Fruit fly (Drosophila melanogaster) whole organism, embryonic: Measurements from ENCODE around the gene kay.
A peak's percentile ranks its signal among the peaks of the same experiment; 100 is the strongest.

ENCODE experiments used
- Adf1 ChIP-seq: fragments of 200-800 bp; sonication (Bioruptor generic); IDR thresholded peaks from 2 replicates; pipeline ENCODE4 v1.3.6; 2022; ENCODE audit warnings: missing biosample characterization, missing genetic modification characterization
- BtbVII ChIP-seq: fragments of 200-800 bp; sonication (Bioruptor generic); optimal IDR thresholded peaks from 3 replicates; lab custom pipeline; 2017; ENCODE audit warnings: missing biosample characterization, mild to moderate bottlenecking, missing genetic modification characterization
- CG10565 ChIP-seq: fragments of 200-800 bp; sonication (Bioruptor generic); optimal IDR thresholded peaks from 3 replicates; lab custom pipeline; 2016; ENCODE audit warnings: missing biosample characterization, mild to moderate bottlenecking, missing genetic modification characterization
- CG10979 ChIP-seq: fragments of 200-800 bp; sonication (Bioruptor generic); optimal IDR thresholded peaks from 2 replicates; lab custom pipeline; 2018; ENCODE audit warnings: missing biosample characterization, mild to moderate bottlenecking, missing genetic modification characterization, moderate library complexity
- CG12391 ChIP-seq: fragments of 200-800 bp; sonication (Bioruptor generic); optimal IDR thresholded peaks from 3 replicates; lab custom pipeline; 2018; ENCODE audit warnings: missing biosample characterization, mild to moderate bottlenecking, missing genetic modification characterization, moderate library complexity
- CG13287 ChIP-seq: fragments of 200-800 bp; sonication (Bioruptor generic); IDR thresholded peaks from 2 replicates; pipeline ENCODE4 v1.3.6; 2022; ENCODE audit warnings: missing biosample characterization, missing genetic modification characterization; ENCODE audit not compliant: partially characterized antibody
- CG14441 ChIP-seq: fragments of 200-800 bp; sonication (Bioruptor generic); IDR thresholded peaks from 2 replicates; pipeline ENCODE4 v1.3.6; 2022; ENCODE audit warnings: missing biosample characterization, missing genetic modification characterization
- CG15011 ChIP-seq: fragments of 200-800 bp; sonication (Bioruptor generic); optimal IDR thresholded peaks from 3 replicates; lab custom pipeline; 2018; ENCODE audit warnings: missing biosample characterization, mild to moderate bottlenecking, missing genetic modification characterization
- CG15479 ChIP-seq: fragments of 200-800 bp; sonication (Bioruptor generic); optimal IDR thresholded peaks from 3 replicates; lab custom pipeline; 2019; ENCODE audit warnings: missing biosample characterization, mild to moderate bottlenecking, missing genetic modification characterization, moderate library complexity
- CG17802 ChIP-seq: fragments of 200-800 bp; sonication (Bioruptor generic); optimal IDR thresholded peaks from 2 replicates; lab custom pipeline; 2018; ENCODE audit warnings: missing biosample characterization, mild to moderate bottlenecking, missing genetic modification characterization, moderate library complexity
- CG2120 ChIP-seq: fragments of 200-800 bp; sonication (Bioruptor generic); optimal IDR thresholded peaks from 3 replicates; lab custom pipeline; 2016; ENCODE audit warnings: missing biosample characterization, missing genetic modification characterization
- CG32532 ChIP-seq: fragments of 200-800 bp; sonication (Bioruptor generic); IDR thresholded peaks from 2 replicates; pipeline ENCODE4 v1.3.6; 2022; ENCODE audit warnings: missing biosample characterization, missing genetic modification characterization
- CG32772 ChIP-seq: fragments of 200-800 bp; sonication (Bioruptor generic); IDR thresholded peaks from 2 replicates; pipeline ENCODE4 v1.3.6; 2022; ENCODE audit warnings: missing biosample characterization, missing genetic modification characterization
- CG34422 ChIP-seq: fragments of 200-800 bp; sonication (Bioruptor generic); IDR thresholded peaks from 3 replicates; pipeline ENCODE4 v1.3.6; 2022; ENCODE audit warnings: missing biosample characterization, missing genetic modification characterization
- CG4328 ChIP-seq: fragments of 200-800 bp; sonication (Bioruptor generic); optimal IDR thresholded peaks from 3 replicates; lab custom pipeline; 2017; ENCODE audit warnings: missing biosample characterization, missing genetic modification reagents, missing genetic modification characterization
- CG4707 ChIP-seq: fragments of 200-800 bp; sonication (Bioruptor generic); optimal IDR thresholded peaks from 2 replicates; lab custom pipeline; 2018; ENCODE audit warnings: missing biosample characterization, mild to moderate bottlenecking, missing genetic modification characterization, moderate library complexity
- CG4730 ChIP-seq: fragments of 200-800 bp; sonication (Bioruptor generic); IDR thresholded peaks from 2 replicates; pipeline ENCODE4 v1.3.6; 2022; ENCODE audit warnings: missing biosample characterization, missing genetic modification characterization
- CG6272 ChIP-seq: fragments of 200-800 bp; sonication (Bioruptor generic); IDR thresholded peaks from 2 replicates; pipeline ENCODE4 v1.3.6; 2022; ENCODE audit warnings: missing biosample characterization, missing genetic modification characterization
- CG6654 ChIP-seq: fragments of 200-800 bp; sonication (Bioruptor generic); optimal IDR thresholded peaks from 2 replicates; lab custom pipeline; 2017; ENCODE audit warnings: missing biosample characterization, mild to moderate bottlenecking, missing genetic modification characterization
- CG8089 ChIP-seq: fragments of 200-800 bp; sonication (Bioruptor generic); optimal IDR thresholded peaks from 3 replicates; lab custom pipeline; 2016; ENCODE audit warnings: missing biosample characterization, missing genetic modification characterization
- CG8388 ChIP-seq: fragments of 200-800 bp; sonication (Bioruptor generic); optimal IDR thresholded peaks from 2 replicates; lab custom pipeline; 2019; ENCODE audit warnings: missing biosample characterization, mild to moderate bottlenecking, missing genetic modification characterization, moderate library complexity
- CG8765 ChIP-seq: fragments of 200-800 bp; sonication (Bioruptor generic); IDR thresholded peaks from 2 replicates; pipeline ENCODE4 v1.3.6; 2022; ENCODE audit warnings: missing biosample characterization, missing genetic modification characterization
- Dek ChIP-seq: fragments of 200-800 bp; sonication (Bioruptor generic); optimal IDR thresholded peaks from 3 replicates; lab custom pipeline; 2019; ENCODE audit warnings: missing biosample characterization, mild to moderate bottlenecking, missing genetic modification characterization, moderate library complexity
- Dll ChIP-seq: fragments of 200-800 bp; sonication (Bioruptor generic); IDR thresholded peaks from 4 replicates; pipeline ENCODE4 v1.3.6; 2022; ENCODE audit warnings: missing biosample characterization, missing genetic modification characterization; ENCODE audit not compliant: partially characterized antibody
- Drgx ChIP-seq: fragments of 200-800 bp; sonication (Bioruptor generic); IDR thresholded peaks from 2 replicates; pipeline ENCODE4 v1.3.6; 2022; ENCODE audit warnings: missing biosample characterization, missing genetic modification characterization
- E2f2 ChIP-seq: fragments of 200-800 bp; sonication (Bioruptor generic); IDR thresholded peaks from 2 replicates; pipeline ENCODE4 v1.3.6; 2022; ENCODE audit warnings: missing biosample characterization, missing genetic modification characterization
- H2.0 ChIP-seq: fragments of 200-800 bp; sonication (Bioruptor generic); IDR thresholded peaks from 2 replicates; pipeline ENCODE4 v1.3.6; 2022; ENCODE audit warnings: missing biosample characterization, missing genetic modification characterization
- HHEX ChIP-seq: fragments of 200-800 bp; sonication (Bioruptor generic); optimal IDR thresholded peaks from 3 replicates; lab custom pipeline; 2017; ENCODE audit warnings: missing biosample characterization, mild to moderate bottlenecking, missing genetic modification characterization, missing genetic modification reagents
- HLH3B ChIP-seq: fragments of 200-800 bp; sonication (Bioruptor generic); IDR thresholded peaks from 2 replicates; pipeline ENCODE4 v1.3.6; 2022; ENCODE audit warnings: missing biosample characterization, missing genetic modification characterization
- Lhr ChIP-seq: fragments of 200-800 bp; sonication (Bioruptor generic); optimal IDR thresholded peaks from 3 replicates; lab custom pipeline; 2017; ENCODE audit warnings: mild to moderate bottlenecking, missing biosample characterization, missing genetic modification reagents, missing genetic modification characterization
- Opbp ChIP-seq: fragments of 200-800 bp; sonication (Bioruptor generic); IDR thresholded peaks from 3 replicates; pipeline ENCODE4 v1.3.6; 2022; ENCODE audit warnings: missing biosample characterization, missing genetic modification characterization; ENCODE audit not compliant: partially characterized antibody
- Rx ChIP-seq: fragments of 200-800 bp; sonication (Bioruptor generic); IDR thresholded peaks from 2 replicates; pipeline ENCODE4 v1.3.6; 2022; ENCODE audit warnings: missing biosample characterization, missing genetic modification characterization
- Side ChIP-seq: fragments of 200-800 bp; sonication (Bioruptor generic); optimal IDR thresholded peaks from 2 replicates; lab custom pipeline; 2016; ENCODE audit warnings: missing biosample characterization, missing genetic modification characterization
- abd-A ChIP-seq: fragments of 200-800 bp; sonication (Bioruptor generic); optimal IDR thresholded peaks from 3 replicates; lab custom pipeline; 2019; ENCODE audit warnings: missing biosample characterization, mild to moderate bottlenecking, missing genetic modification characterization, moderate library complexity
- cato ChIP-seq: fragments of 200-800 bp; sonication (Bioruptor generic); optimal IDR thresholded peaks from 2 replicates; lab custom pipeline; 2016; ENCODE audit warnings: missing biosample characterization, missing genetic modification characterization, borderline replicate concordance
- crol ChIP-seq: fragments of 200-800 bp; sonication (Bioruptor generic); IDR thresholded peaks from 2 replicates; pipeline ENCODE4 v1.3.6; 2022; ENCODE audit warnings: missing biosample characterization, missing genetic modification characterization
- eyg ChIP-seq: fragments of 200-800 bp; sonication (Bioruptor generic); optimal IDR thresholded peaks from 3 replicates; lab custom pipeline; 2016; ENCODE audit warnings: missing biosample characterization, missing genetic modification characterization
- gro ChIP-seq: fragments of 200-800 bp; sonication (Bioruptor generic); optimal IDR thresholded peaks from 2 replicates; lab custom pipeline; 2016; ENCODE audit warnings: missing biosample characterization, missing genetic modification characterization
- kay ChIP-seq: fragments of 200-800 bp; sonication (Bioruptor generic); optimal IDR thresholded peaks from 2 replicates; lab custom pipeline; 2016; ENCODE audit warnings: missing biosample characterization, missing genetic modification characterization
- ken ChIP-seq: fragments of 200-800 bp; sonication (Bioruptor generic); IDR thresholded peaks from 3 replicates; pipeline ENCODE4 v1.3.6; 2022; ENCODE audit warnings: missing biosample characterization, missing genetic modification characterization
- knrl ChIP-seq: fragments of 200-800 bp; sonication (Bioruptor generic); IDR thresholded peaks from 3 replicates; pipeline ENCODE4 v1.3.6; 2022; ENCODE audit warnings: missing biosample characterization, missing genetic modification characterization; ENCODE audit not compliant: partially characterized antibody
- pb ChIP-seq: fragments of 200-800 bp; sonication (Bioruptor generic); optimal IDR thresholded peaks from 3 replicates; lab custom pipeline; 2016; ENCODE audit warnings: missing biosample characterization, missing genetic modification characterization
- run ChIP-seq: fragments of 200-800 bp; sonication (Bioruptor generic); optimal IDR thresholded peaks from 3 replicates; lab custom pipeline; 2018; ENCODE audit warnings: missing biosample characterization, mild to moderate bottlenecking, missing genetic modification characterization
- shn ChIP-seq: fragments of 200-800 bp; sonication (Bioruptor generic); optimal IDR thresholded peaks from 3 replicates; lab custom pipeline; 2016; ENCODE audit warnings: missing biosample characterization, missing genetic modification characterization
- slbo ChIP-seq: fragments of 200-800 bp; sonication (Bioruptor generic); IDR thresholded peaks from 2 replicates; pipeline ENCODE4 v1.3.6; 2022; ENCODE audit warnings: missing biosample characterization, missing genetic modification characterization
- trem ChIP-seq: fragments of 200-800 bp; optimal IDR thresholded peaks from 3 replicates; lab custom pipeline; 2019; ENCODE audit warnings: missing biosample characterization, mild to moderate bottlenecking, missing genetic modification characterization, moderate library complexity
- zen2 ChIP-seq: fragments of 200-800 bp; sonication (Bioruptor generic); IDR thresholded peaks from 3 replicates; pipeline ENCODE4 v1.3.6; 2022; ENCODE audit warnings: missing biosample characterization, missing genetic modification characterization; ENCODE audit not compliant: partially characterized antibody

Gene kay

dm6 chr3R:29763804-29764203 lies 2.0 kb upstream of the kay start (continued):
- TF ChIP-seq CG10565 (GFP tag; lab: Kevin White, UChicago) (no peak), crol (0 out of 2 replicates have a peak, but pooled peaks have one; percentile 21), CG4707 (no peak), Opbp (no peak), shn (no peak), Drgx (GFP tag; lab: Robert Waterston, UW) (peak; percentile 6; the same call in 1 of the 2 replicates), HHEX (GFP tag; lab: Kevin White, UChicago) (no peak), Dll (no peak), CG13287 (GFP tag; lab: Robert Waterston, UW) (no peak), CG4730 (GFP tag; lab: Robert Waterston, UW) (no peak), CG15011 (no peak), gro (GFP tag; lab: Kevin White, UChicago) (no peak), slbo (GFP tag; lab: Robert Waterston, UW) (peak; percentile 55; the same call in 1 of the 2 replicates), BtbVII (GFP tag; lab: Kevin White, UChicago) (no peak), knrl (GFP tag; lab: Robert Waterston, UW) (no peak), CG8089 (GFP tag; lab: Kevin White, UChicago) (no peak), cato (GFP tag; lab: Kevin White, UChicago) (no peak), abd-A (tag; lab: Kevin White, UChicago) (no peak), run (tag; lab: Kevin White, UChicago) (no peak), kay (no peak), CG8765 (no peak), eyg (GFP tag; lab: Kevin White, UChicago) (no peak), CG12391 (tag; lab: Kevin White, UChicago) (no peak), HLH3B (GFP tag; lab: Robert Waterston, UW) (0 out of 2 replicates have a peak, but pooled peaks have one; percentile 28), CG10979 (no peak), Side (no peak), CG2120 (GFP tag; lab: Kevin White, UChicago) (peak; percentile 18), CG6272 (GFP tag; lab: Robert Waterston, UW) (no peak), CG15479 (GFP tag; lab: Kevin White, UChicago) (no peak), CG32772 (no peak), Adf1 (GFP tag; lab: Robert Waterston, UW) (no peak), pb (no peak), CG32532 (peak; percentile 39; the same call in 1 of the 2 replicates), zen2 (GFP tag; lab: Robert Waterston, UW) (no peak), ken (no peak), Lhr (GFP tag; lab: Kevin White, UChicago) (no peak), H2.0 (GFP tag; lab: Robert Waterston, UW) (no peak), trem (no peak), Dek (tag; lab: Kevin White, UChicago) (no peak), CG14441 (GFP tag; lab: Robert Waterston, UW) (no peak), Rx (0 out of 2 replicates have a peak, but pooled peaks have one; percentile 3), CG17802 (tag; lab: Kevin White, UChicago) (no peak), CG4328 (GFP tag; lab: Kevin White, UChicago) (no peak), CG34422 (GFP tag; lab: Robert Waterston, UW) (no peak), CG6654 (no peak), CG8388 (GFP tag; lab: Kevin White, UChicago) (no peak), E2f2 (no peak)
